Worm (Caenorhabditis elegans): ENCODE measurements around the gene Y110A2AL.6.

DNA sequence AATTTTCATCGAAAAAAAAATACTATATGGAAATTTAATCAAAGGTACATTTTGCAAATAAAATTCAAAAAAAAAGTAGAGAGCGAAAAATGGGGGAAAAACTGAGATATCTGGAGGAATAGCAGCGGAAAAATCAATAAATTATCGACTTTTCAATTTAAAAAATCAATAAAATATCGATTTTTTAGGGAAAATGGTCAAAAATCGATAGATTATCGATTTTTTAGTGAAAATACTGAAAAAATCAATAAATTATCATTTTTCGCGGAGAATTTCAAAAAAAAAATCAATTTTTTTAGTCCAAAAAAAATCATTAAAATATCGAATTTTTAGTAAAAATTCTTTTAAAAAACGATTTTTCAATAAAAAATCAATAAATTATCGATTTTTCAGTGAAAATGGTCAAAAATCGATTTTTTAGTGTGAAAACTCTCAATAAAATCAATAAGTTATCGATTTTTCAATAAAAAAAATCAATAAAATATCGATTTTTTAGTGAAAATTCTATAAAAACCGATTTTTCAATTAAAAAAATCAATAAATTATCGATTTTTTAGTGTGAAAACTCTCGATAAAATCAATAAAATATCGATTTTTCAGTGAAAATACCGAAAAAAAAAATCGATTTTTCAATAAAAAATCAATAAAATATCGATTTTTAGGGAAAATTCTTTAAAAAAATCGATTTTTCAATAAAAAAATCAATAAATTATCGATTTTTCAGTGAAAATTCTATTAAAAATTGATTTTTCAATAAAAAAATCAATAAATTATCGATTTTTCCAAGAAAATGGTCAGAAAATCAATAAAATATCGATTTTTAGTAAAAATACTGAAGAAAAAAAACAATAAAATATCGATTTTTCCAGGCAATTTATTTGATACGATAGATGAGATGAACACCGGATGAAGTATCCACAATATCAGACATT is 44.4 kb upstream of the Y110A2AL.6 start:
- no peak for TF ChIP-seq nhr-10 (tag; optimal IDR thresholded peaks at IDR 0.05)
- TF ChIP-seq ama-1 (optimal IDR thresholded peaks at IDR 0.05) = no peak
- no peak for TF ChIP-seq nhr-21 (tag; optimal IDR thresholded peaks at IDR 0.05)
- no peak for TF ChIP-seq nhr-25 (tag; optimal IDR thresholded peaks at IDR 0.05)
- TF ChIP-seq snpc-4 (tag; optimal IDR thresholded peaks at IDR 0.05) = no peak
- no peak for TF ChIP-seq ceh-82 (tag; optimal IDR thresholded peaks at IDR 0.05)
- TF ChIP-seq lin-11 (tag; optimal IDR thresholded peaks at IDR 0.05) = no peak
- TF ChIP-seq mab-5 (tag; optimal IDR thresholded peaks at IDR 0.05) = no peak
- TF ChIP-seq zag-1 (tag; optimal IDR thresholded peaks at IDR 0.05) = no peak
- no peak for TF ChIP-seq nhr-23 (tag; optimal IDR thresholded peaks at IDR 0.05)
